Fruit fly (Drosophila melanogaster) whole organism, embryonic: ENCODE results near the gene CG9628.

Source experiments
- CG11085 ChIP-seq: fragments of 200-800 bp; sonication (Bioruptor generic); IDR thresholded peaks from 2 replicates; pipeline ENCODE4 v1.3.6; 2022; ENCODE audit warnings: missing biosample characterization, missing genetic modification characterization
- CG15514 ChIP-seq: fragments of 200-800 bp; sonication (Bioruptor generic); optimal IDR thresholded peaks from 3 replicates; lab custom pipeline; 2017; ENCODE audit warnings: missing biosample characterization, missing genetic modification characterization, mild to moderate bottlenecking, moderate library complexity, missing genetic modification reagents
- CG30020 ChIP-seq: fragments of 200-800 bp; optimal IDR thresholded peaks from 2 replicates; lab custom pipeline; 2019; ENCODE audit warnings: missing biosample characterization, mild to moderate bottlenecking, missing genetic modification characterization, moderate library complexity
- CoRest ChIP-seq: fragments of 200-800 bp; sonication (Bioruptor generic); optimal IDR thresholded peaks from 3 replicates; lab custom pipeline; 2018; ENCODE audit warnings: missing biosample characterization, mild to moderate bottlenecking, missing genetic modification characterization, moderate library complexity
- gce ChIP-seq: fragments of 200-800 bp; sonication (Bioruptor generic); IDR thresholded peaks from 3 replicates; pipeline ENCODE4 v1.3.6; 2022; ENCODE audit warnings: missing biosample characterization, missing genetic modification characterization

- TF ChIP-seq CG11085 (GFP tag; lab: Robert Waterston, UW), result no peak
- no peak for TF ChIP-seq CG15514 (GFP tag; lab: Kevin White, UChicago)
- TF ChIP-seq gce, result no peak
- TF ChIP-seq CG30020 (tag; lab: Kevin White, UChicago), result no peak
- TF ChIP-seq CoRest (tag; lab: Kevin White, UChicago), result no peak
Measured at dm6 chr3L:14657485-14658054, 35.0 kb downstream of the CG9628 start.
